Worm (Caenorhabditis elegans) whole organism, L4 larva: ENCODE measurements around the gene stdh-1.

Experiments
- ceh-62 ChIP-seq: sonication (generic microtip); optimal IDR thresholded peaks from 2 replicates; lab custom pipeline; 2017; ENCODE audit warnings: missing biosample characterization, missing genetic modification characterization
- fos-1 ChIP-seq: fragments of 150-350 bp; optimal IDR thresholded peaks from 2 replicates; lab custom pipeline; 2014; ENCODE audit warnings: missing biosample characterization, missing genetic modification characterization
- hlh-11 ChIP-seq: fragments of 200-800 bp; sonication (Bioruptor generic); optimal IDR thresholded peaks from 2 replicates; lab custom pipeline; 2018; ENCODE audit warnings: mild to moderate bottlenecking, missing genetic modification characterization, missing compliant biosample characterization
- nhr-102 ChIP-seq: sonication (generic microtip); optimal IDR thresholded peaks from 2 replicates; lab custom pipeline; 2016; ENCODE audit warnings: mild to moderate bottlenecking, missing genetic modification characterization, moderate library complexity, missing compliant biosample characterization
- nhr-28 ChIP-seq: fragments of 150-350 bp; optimal IDR thresholded peaks from 2 replicates; lab custom pipeline; 2014; ENCODE audit warnings: missing biosample characterization, missing genetic modification characterization
- nhr-48 ChIP-seq: sonication (generic microtip); optimal IDR thresholded peaks from 2 replicates; lab custom pipeline; 2016; ENCODE audit warnings: mild to moderate bottlenecking, missing genetic modification characterization, missing compliant biosample characterization
- unc-130 ChIP-seq: sonication (generic microtip); optimal IDR thresholded peaks from 2 replicates; lab custom pipeline; 2016; ENCODE audit warnings: missing genetic modification reagents, missing genetic modification characterization, missing compliant biosample characterization
- zag-1 ChIP-seq: fragments of 150-350 bp; optimal IDR thresholded peaks from 2 replicates; lab custom pipeline; 2014; ENCODE audit warnings: missing biosample characterization, missing genetic modification characterization

DNA sequence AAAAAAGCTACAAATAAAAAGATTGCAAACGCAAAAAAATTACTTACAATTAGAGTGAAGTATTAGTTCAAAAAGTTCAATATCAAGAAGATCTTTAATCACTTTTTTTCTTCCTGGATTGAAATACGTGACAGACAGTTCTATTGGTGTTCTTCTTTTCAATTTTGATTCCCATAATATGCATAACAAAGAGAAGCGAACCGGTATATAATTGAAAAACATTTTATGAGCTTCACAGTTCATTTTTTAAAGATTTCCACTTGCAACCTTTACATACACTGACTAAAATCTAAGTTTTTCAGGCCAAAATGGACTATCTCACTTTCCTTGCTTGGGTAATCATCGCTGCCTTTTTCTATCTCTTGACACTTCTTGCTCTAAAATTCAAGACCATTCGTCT, 29.8 kb upstream of the stdh-1 start, which contains the start of gene T22G5.1:
- TF ChIP-seq ceh-62 (tag; lab: Kevin White, UChicago) (no peak), hlh-11 (no peak), unc-130 (GFP tag; lab: Kevin White, UChicago) (no peak), fos-1 (tag; lab: Kevin White, UChicago) (no peak), nhr-28 (tag; lab: Kevin White, UChicago) (no peak), zag-1 (tag; lab: Kevin White, UChicago) (no peak), nhr-102 (no peak), nhr-48 (no peak)
